Fruit fly (Drosophila melanogaster) whole organism, embryonic: Measurements from ENCODE around the gene Atg14.

Experiments
- Ada2b ChIP-seq: fragments of 200-800 bp; sonication (Bioruptor generic); IDR thresholded peaks from 2 replicates; pipeline ENCODE4 v1.3.6; 2022; ENCODE audit warnings: missing biosample characterization, missing genetic modification characterization
- CG10147 ChIP-seq: fragments of 200-800 bp; sonication (Bioruptor generic); optimal IDR thresholded peaks from 2 replicates; lab custom pipeline; 2019; ENCODE audit warnings: missing biosample characterization, mild to moderate bottlenecking, missing genetic modification characterization, moderate library complexity
- CG12659 ChIP-seq: fragments of 200-800 bp; sonication (Bioruptor generic); optimal IDR thresholded peaks from 3 replicates; lab custom pipeline; 2017; ENCODE audit warnings: mild to moderate bottlenecking, missing biosample characterization, missing genetic modification reagents, missing genetic modification characterization
- CG12744 ChIP-seq: fragments of 200-800 bp; sonication (Bioruptor generic); optimal IDR thresholded peaks from 2 replicates; lab custom pipeline; 2016; ENCODE audit warnings: missing biosample characterization, missing genetic modification characterization
- CG13894 ChIP-seq: fragments of 200-800 bp; sonication (Bioruptor generic); optimal IDR thresholded peaks from 3 replicates; lab custom pipeline; 2018; ENCODE audit warnings: missing biosample characterization, mild to moderate bottlenecking, missing genetic modification characterization, moderate library complexity
- CG15269 ChIP-seq: fragments of 200-800 bp; sonication (Bioruptor generic); optimal IDR thresholded peaks from 2 replicates; lab custom pipeline; 2018; ENCODE audit warnings: missing biosample characterization, mild to moderate bottlenecking, missing genetic modification characterization, moderate library complexity
- CG15601 ChIP-seq: fragments of 200-800 bp; sonication (Bioruptor generic); optimal IDR thresholded peaks from 3 replicates; lab custom pipeline; 2019; ENCODE audit warnings: missing biosample characterization, mild to moderate bottlenecking, missing genetic modification characterization, moderate library complexity
- CG16815 ChIP-seq: fragments of 200-800 bp; sonication (Bioruptor generic); optimal IDR thresholded peaks from 3 replicates; lab custom pipeline; 2017; ENCODE audit warnings: missing biosample characterization, mild to moderate bottlenecking, missing genetic modification characterization
- CG17829 ChIP-seq: fragments of 200-800 bp; optimal IDR thresholded peaks from 2 replicates; lab custom pipeline; 2019; ENCODE audit warnings: missing biosample characterization, mild to moderate bottlenecking, missing genetic modification characterization, moderate library complexity
- CG2120 ChIP-seq: fragments of 200-800 bp; sonication (Bioruptor generic); optimal IDR thresholded peaks from 3 replicates; lab custom pipeline; 2016; ENCODE audit warnings: missing biosample characterization, missing genetic modification characterization
- CG3065 ChIP-seq: fragments of 200-800 bp; sonication (Bioruptor generic); optimal IDR thresholded peaks from 2 replicates; lab custom pipeline; 2016; ENCODE audit warnings: missing biosample characterization, missing genetic modification characterization
- CG31388 ChIP-seq: fragments of 200-800 bp; sonication (Bioruptor generic); optimal IDR thresholded peaks from 2 replicates; lab custom pipeline; 2016; ENCODE audit warnings: missing biosample characterization, missing genetic modification characterization
- CG32532 ChIP-seq: fragments of 200-800 bp; sonication (Bioruptor generic); IDR thresholded peaks from 2 replicates; pipeline ENCODE4 v1.3.6; 2022; ENCODE audit warnings: missing biosample characterization, missing genetic modification characterization
- CG4730 ChIP-seq: fragments of 200-800 bp; sonication (Bioruptor generic); IDR thresholded peaks from 2 replicates; pipeline ENCODE4 v1.3.6; 2022; ENCODE audit warnings: missing biosample characterization, missing genetic modification characterization
- CG6791 ChIP-seq: fragments of 200-800 bp; sonication (Bioruptor generic); IDR thresholded peaks from 3 replicates; pipeline ENCODE4 v1.3.6; 2022; ENCODE audit warnings: missing biosample characterization, missing genetic modification characterization; ENCODE audit not compliant: partially characterized antibody
- CG9797 ChIP-seq: fragments of 200-800 bp; sonication (Bioruptor generic); optimal IDR thresholded peaks from 3 replicates; lab custom pipeline; 2018; ENCODE audit warnings: missing biosample characterization, mild to moderate bottlenecking, missing genetic modification characterization
- Dip3 ChIP-seq: fragments of 200-800 bp; sonication (Bioruptor generic); optimal IDR thresholded peaks from 3 replicates; lab custom pipeline; 2016; ENCODE audit warnings: missing biosample characterization, missing genetic modification characterization
- Dref ChIP-seq: fragments of 200-800 bp; sonication (Bioruptor generic); IDR thresholded peaks from 2 replicates; pipeline ENCODE4 v1.3.6; 2022; ENCODE audit warnings: missing biosample characterization, missing genetic modification characterization
- Ets65A ChIP-seq: fragments of 200-800 bp; sonication (Bioruptor generic); peaks from one replicate; lab custom pipeline; 2016; ENCODE audit warnings: missing biosample characterization, missing genetic modification characterization
- HLHmδ ChIP-seq: fragments of 200-800 bp; sonication (Bioruptor generic); optimal IDR thresholded peaks from 2 replicates; lab custom pipeline; 2018; ENCODE audit warnings: missing biosample characterization, mild to moderate bottlenecking, missing genetic modification characterization, moderate library complexity
- Hr39 ChIP-seq: fragments of >200 bp; optimal IDR thresholded peaks from 2 replicates; lab custom pipeline; 2017
- Optix ChIP-seq: fragments of 200-800 bp; sonication (Bioruptor generic); IDR thresholded peaks from 3 replicates; pipeline ENCODE4 v1.3.6; 2022; ENCODE audit warnings: missing biosample characterization, missing genetic modification characterization
- Ravus ChIP-seq: fragments of 200-800 bp; sonication (Bioruptor generic); IDR thresholded peaks from 2 replicates; pipeline ENCODE4 v1.3.6; 2022; ENCODE audit warnings: missing biosample characterization, missing genetic modification characterization
- Trl ChIP-seq, 3 experiments: fragments of >200 bp in 2 of 3; fragments of 200-800 bp in 1 of 3; sonication (Bioruptor generic) in 1 of 3; optimal IDR thresholded peaks; 2 replicates in 1 of 3; 3 replicates in 2 of 3; lab custom pipeline; 2016 to 2017; ENCODE audit warnings: missing biosample characterization in 1 of 3, missing genetic modification characterization in 1 of 3
- abd-A ChIP-seq: fragments of 200-800 bp; sonication (Bioruptor generic); optimal IDR thresholded peaks from 3 replicates; lab custom pipeline; 2019; ENCODE audit warnings: missing biosample characterization, mild to moderate bottlenecking, missing genetic modification characterization, moderate library complexity
- ato ChIP-seq: fragments of 200-800 bp; sonication (Bioruptor generic); IDR thresholded peaks from 2 replicates; pipeline ENCODE4 v1.3.6; 2022; ENCODE audit warnings: missing biosample characterization, missing genetic modification characterization; ENCODE audit not compliant: partially characterized antibody
- bab2 ChIP-seq: fragments of 200-800 bp; sonication (Bioruptor generic); optimal IDR thresholded peaks from 2 replicates; lab custom pipeline; 2016; ENCODE audit warnings: missing biosample characterization, missing genetic modification characterization
- chinmo ChIP-seq: fragments of 200-800 bp; sonication (Bioruptor generic); IDR thresholded peaks from 4 replicates; pipeline ENCODE4 v1.3.6; 2022; ENCODE audit warnings: missing biosample characterization, missing genetic modification characterization; ENCODE audit not compliant: partially characterized antibody
- chm ChIP-seq: fragments of 200-800 bp; sonication (Bioruptor generic); IDR thresholded peaks from 2 replicates; pipeline ENCODE4 v1.3.6; 2022; ENCODE audit warnings: missing biosample characterization, missing genetic modification characterization
- dm ChIP-seq: fragments of 200-800 bp; sonication (Bioruptor generic); optimal IDR thresholded peaks from 3 replicates; lab custom pipeline; 2016; ENCODE audit warnings: missing biosample characterization, missing genetic modification characterization
- eve ChIP-seq, 2 experiments: fragments of >200 bp; optimal IDR thresholded peaks; 2 replicates each; lab custom pipeline; 2017; ENCODE audit warnings: missing biosample characterization in 2 of 2, missing genetic modification characterization in 2 of 2
- ftz-f1 ChIP-seq: fragments of 200-800 bp; sonication (Bioruptor generic); optimal IDR thresholded peaks from 2 replicates; lab custom pipeline; 2016; ENCODE audit warnings: missing biosample characterization, missing genetic modification characterization
- hkb ChIP-seq, 2 experiments: fragments of 200-800 bp in 1 of 2; fragments of >200 bp in 1 of 2; sonication (Bioruptor generic) in 1 of 2; IDR thresholded peaks in 1 of 2; optimal IDR thresholded peaks in 1 of 2; 2 replicates each; pipeline versions ENCODE4 v1.3.6 to Lab custom; 2017 to 2022; ENCODE audit warnings: missing biosample characterization in 1 of 2, missing genetic modification characterization in 1 of 2
- insv ChIP-seq, 2 experiments: fragments of 200-800 bp; sonication (Bioruptor generic); optimal IDR thresholded peaks; 3 replicates each; lab custom pipeline; 2016 to 2018; ENCODE audit warnings: missing biosample characterization in 2 of 2, missing genetic modification characterization in 2 of 2
- kah ChIP-seq: fragments of 200-800 bp; sonication (Bioruptor generic); optimal IDR thresholded peaks from 2 replicates; lab custom pipeline; 2018; ENCODE audit warnings: missing biosample characterization, mild to moderate bottlenecking, missing genetic modification characterization
- klu ChIP-seq: fragments of 200-800 bp; sonication (Bioruptor generic); IDR thresholded peaks from 2 replicates; pipeline ENCODE4 v1.3.6; 2022; ENCODE audit warnings: missing biosample characterization, missing genetic modification characterization
- knrl ChIP-seq: fragments of 200-800 bp; sonication (Bioruptor generic); IDR thresholded peaks from 3 replicates; pipeline ENCODE4 v1.3.6; 2022; ENCODE audit warnings: missing biosample characterization, missing genetic modification characterization; ENCODE audit not compliant: partially characterized antibody
- luna ChIP-seq: fragments of 200-800 bp; sonication (Bioruptor generic); optimal IDR thresholded peaks from 2 replicates; lab custom pipeline; 2016; ENCODE audit warnings: missing biosample characterization, missing genetic modification characterization
- odd ChIP-seq: fragments of 200-800 bp; sonication (Bioruptor generic); optimal IDR thresholded peaks from 2 replicates; lab custom pipeline; 2017; ENCODE audit warnings: missing biosample characterization, mild to moderate bottlenecking, missing genetic modification characterization
- pb ChIP-seq: fragments of 200-800 bp; sonication (Bioruptor generic); optimal IDR thresholded peaks from 3 replicates; lab custom pipeline; 2016; ENCODE audit warnings: missing biosample characterization, missing genetic modification characterization
- pros ChIP-seq: fragments of 200-800 bp; sonication (Bioruptor generic); optimal IDR thresholded peaks from 3 replicates; lab custom pipeline; 2019; ENCODE audit warnings: missing biosample characterization, mild to moderate bottlenecking, missing genetic modification characterization, moderate library complexity
- psq ChIP-seq: fragments of 200-800 bp; sonication (Bioruptor generic); optimal IDR thresholded peaks from 2 replicates; lab custom pipeline; 2017; ENCODE audit warnings: missing biosample characterization, missing genetic modification characterization
- rib ChIP-seq: fragments of 200-800 bp; sonication (Bioruptor generic); IDR thresholded peaks from 2 replicates; pipeline ENCODE4 v1.3.6; 2022; ENCODE audit warnings: missing biosample characterization, missing genetic modification characterization
- sens ChIP-seq: fragments of 200-800 bp; sonication (Bioruptor generic); peaks from one replicate; lab custom pipeline; 2016; ENCODE audit warnings: missing biosample characterization, missing genetic modification characterization
- sna ChIP-seq: fragments of 200-800 bp; sonication (Bioruptor generic); IDR thresholded peaks from 2 replicates; pipeline ENCODE4 v1.3.6; 2022; ENCODE audit warnings: missing biosample characterization, missing genetic modification characterization; ENCODE audit not compliant: partially characterized antibody
- sqz ChIP-seq: fragments of 200-800 bp; sonication (Bioruptor generic); optimal IDR thresholded peaks from 3 replicates; lab custom pipeline; 2018; ENCODE audit warnings: missing biosample characterization, mild to moderate bottlenecking, missing genetic modification characterization
- sr ChIP-seq: fragments of 200-800 bp; sonication (Bioruptor generic); IDR thresholded peaks from 3 replicates; pipeline ENCODE4 v1.3.6; 2022; ENCODE audit warnings: missing biosample characterization, missing genetic modification characterization
- stwl ChIP-seq: fragments of 200-800 bp; sonication (Bioruptor generic); optimal IDR thresholded peaks from 3 replicates; lab custom pipeline; 2018; ENCODE audit warnings: missing biosample characterization, mild to moderate bottlenecking, missing genetic modification characterization, moderate library complexity
- unpg ChIP-seq: fragments of 200-800 bp; sonication (Bioruptor generic); optimal IDR thresholded peaks from 3 replicates; lab custom pipeline; 2018; ENCODE audit warnings: missing biosample characterization, mild to moderate bottlenecking, missing genetic modification characterization, moderate library complexity

Gene Atg14

dm6 chr3R:29087926-29088487, 28.2 kb upstream of the Atg14 start (continued):
- TF ChIP-seq Dref (GFP tag; lab: Robert Waterston, UW) (no peak), sqz (GFP tag; lab: Kevin White, UChicago) (peak; percentile 79), Hr39 (lab: Kevin White, UChicago) (no peak), sna (GFP tag; lab: Robert Waterston, UW) (0 out of 2 replicates have a peak, but pooled peaks have one; percentile 10), ato (no peak), hkb (optimal IDR thresholded peaks at IDR 0.05; lab: Kevin White, UChicago) (no peak), hkb (GFP tag; IDR thresholded peaks at IDR 0.05; lab: Robert Waterston, UW) (no peak), CG15601 (no peak), kah (GFP tag; lab: Kevin White, UChicago) (peak; percentile 37), Ada2b (no peak), dm (GFP tag; lab: Kevin White, UChicago) (peak; percentile 23), ftz-f1 (GFP tag; lab: Kevin White, UChicago) (no peak), CG2120 (GFP tag; lab: Kevin White, UChicago) (no peak), Ets65A (GFP tag; lab: Kevin White, UChicago) (no peak), pros (peak; percentile 63), CG32532 (GFP tag; lab: Robert Waterston, UW) (0 out of 2 replicates have a peak, but pooled peaks have one; percentile 12), Optix (no peak), psq (GFP tag; lab: Kevin White, UChicago) (peak; percentile 45), pb (GFP tag; lab: Kevin White, UChicago) (peak; percentile 6), chm (GFP tag; lab: Robert Waterston, UW) (peak; percentile 60; the same call in 1 of the 2 replicates), CG3065 (GFP tag; lab: Kevin White, UChicago) (no peak), CG15269 (tag; lab: Kevin White, UChicago) (no peak), CG10147 (no peak), CG16815 (no peak), eve (GFP tag; optimal IDR thresholded peaks at IDR 0.05; lab: Kevin White, UChicago) (no peak), CG6791 (GFP tag; lab: Robert Waterston, UW) (peak; percentile 47; the same call in 1 of the 3 replicates), Trl (optimal IDR thresholded peaks at IDR 0.05; lab: Kevin White, UChicago) (peak; percentile 49 to 86), Trl (GFP tag; optimal IDR thresholded peaks at IDR 0.05; lab: Kevin White, UChicago) (peak; percentile 10), CG12659 (no peak), insv (GFP tag; optimal IDR thresholded peaks at IDR 0.05; lab: Kevin White, UChicago) (peak in 1 of 2 experiments; percentile 10), knrl (GFP tag; lab: Robert Waterston, UW) (no peak), chinmo (0 out of 4 replicates have a peak, but pooled peaks have one; percentile 78), rib (GFP tag; lab: Robert Waterston, UW) (no peak), CG17829 (no peak), bab2 (GFP tag; lab: Kevin White, UChicago) (no peak), klu (no peak), stwl (peak; percentile 78), CG13894 (tag; lab: Kevin White, UChicago) (no peak), sr (GFP tag; lab: Robert Waterston, UW) (0 out of 3 replicates have a peak, but pooled peaks have one; percentile 15), unpg (GFP tag; lab: Kevin White, UChicago) (no peak), luna (GFP tag; lab: Kevin White, UChicago) (no peak), CG12744 (GFP tag; lab: Kevin White, UChicago) (peak; percentile 20), HLHmδ (GFP tag; lab: Kevin White, UChicago) (peak; percentile 84), sens (GFP tag; lab: Kevin White, UChicago) (peak; percentile 69), Ravus (GFP tag; lab: Robert Waterston, UW) (no peak), odd (no peak), Dip3 (GFP tag; lab: Kevin White, UChicago) (no peak), CG31388 (GFP tag; lab: Kevin White, UChicago) (no peak), CG9797 (GFP tag; lab: Kevin White, UChicago) (peak; percentile 59), abd-A (tag; lab: Kevin White, UChicago) (peak; percentile 9), CG4730 (GFP tag; lab: Robert Waterston, UW) (no peak)
